Fruit fly (Drosophila melanogaster): ENCODE data around the gene mge.
A peak's percentile ranks its signal among the peaks of the same experiment; 100 is the strongest.

mge gene

DNA sequence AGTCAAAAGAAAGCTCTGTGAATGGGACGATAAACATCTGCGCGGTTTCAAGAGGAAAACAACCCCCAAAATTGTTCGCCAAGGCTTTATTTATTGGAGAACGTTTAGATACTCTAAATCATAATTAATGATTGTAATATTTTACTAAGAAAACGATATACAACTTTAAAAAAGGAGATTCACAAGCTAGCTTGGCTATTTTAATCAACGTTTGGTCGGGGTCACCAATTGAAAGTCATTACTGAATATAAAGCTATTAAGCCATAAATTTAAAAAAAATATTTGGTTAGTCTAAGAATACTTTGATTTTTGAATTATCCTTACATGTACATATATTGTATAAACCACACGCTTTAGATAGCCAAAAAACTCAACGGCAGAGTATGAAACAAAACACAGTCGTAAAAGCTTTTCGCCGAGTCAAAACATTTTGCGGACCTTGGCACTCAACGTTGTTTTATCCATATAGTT is 17.5 kb downstream of the mge start, which contains the start of gene Fie (continued):
- TF ChIP-seq Camta (GFP tag; optimal IDR thresholded peaks at IDR 0.05) (no peak), CG18764 (GFP tag; optimal IDR thresholded peaks at IDR 0.05) (no peak), CG6272 (GFP tag; IDR thresholded peaks at IDR 0.05) (no peak), CG8290 (GFP tag; optimal IDR thresholded peaks at IDR 0.05) (no peak), CG8290 (tag; optimal IDR thresholded peaks at IDR 0.05) (no peak), oc (tag; optimal IDR thresholded peaks at IDR 0.05) (no peak), fd102C (GFP tag; optimal IDR thresholded peaks at IDR 0.05) (no peak), HLH4C (GFP tag; IDR thresholded peaks at IDR 0.05; ENCODE audit: partially characterized antibody) (no peak), row (GFP tag; IDR thresholded peaks at IDR 0.05) (peak; percentile 82), lmd (GFP tag; IDR thresholded peaks at IDR 0.05) (peak; percentile 42; the same call in 1 of the 2 replicates), hkb (optimal IDR thresholded peaks at IDR 0.05) (no peak), hkb (GFP tag; IDR thresholded peaks at IDR 0.05) (peak; percentile 53), cas (GFP tag; IDR thresholded peaks at IDR 0.05) (0 out of 2 replicates have a peak, but pooled peaks have one; percentile 7), CoRest (tag; optimal IDR thresholded peaks at IDR 0.05) (peak; percentile 86), CG5953 (GFP tag; IDR thresholded peaks at IDR 0.05) (no peak), Ravus (GFP tag; IDR thresholded peaks at IDR 0.05) (no peak), slp2 (GFP tag; optimal IDR thresholded peaks at IDR 0.05) (no peak), CG4617 (GFP tag; optimal IDR thresholded peaks at IDR 0.05; ENCODE audit: borderline replicate concordance) (no peak), gem (tag; optimal IDR thresholded peaks at IDR 0.05) (peak; percentile 81), CG12155 (GFP tag; optimal IDR thresholded peaks at IDR 0.05) (peak; percentile 45), Six4 (GFP tag; optimal IDR thresholded peaks at IDR 0.05) (no peak), CTCF (GFP tag; optimal IDR thresholded peaks at IDR 0.05) (no peak), btn (GFP tag; optimal IDR thresholded peaks at IDR 0.05) (no peak), CG3065 (GFP tag; optimal IDR thresholded peaks at IDR 0.05) (no peak), CrebB (tag; optimal IDR thresholded peaks at IDR 0.05) (peak; percentile 28), gcm (GFP tag; optimal IDR thresholded peaks at IDR 0.05) (peak; percentile 13), CHES-1-like (GFP tag; optimal IDR thresholded peaks at IDR 0.05) (peak; percentile 28), ems (GFP tag; optimal IDR thresholded peaks at IDR 0.05) (peak; percentile 25), CG42726 (GFP tag; IDR thresholded peaks at IDR 0.05; ENCODE audit: partially characterized antibody) (no peak), CG2120 (GFP tag; optimal IDR thresholded peaks at IDR 0.05) (peak; percentile 86), ash1 (GFP tag; optimal IDR thresholded peaks at IDR 0.05) (no peak), vvl (GFP tag; IDR thresholded peaks at IDR 0.05) (peak; percentile 35; the same call in 1 of the 2 replicates), CG4404 (GFP tag; IDR thresholded peaks at IDR 0.05) (no peak), prd (optimal IDR thresholded peaks at IDR 0.05) (no peak), prd (GFP tag; IDR thresholded peaks at IDR 0.05) (peak; percentile 62; the same call in 2 of the 3 replicates), HmgZ (tag; optimal IDR thresholded peaks at IDR 0.05) (peak; percentile 43), Pdp1 (GFP tag; optimal IDR thresholded peaks at IDR 0.05) (peak; percentile 33 to 38), CG4707 (GFP tag; optimal IDR thresholded peaks at IDR 0.05) (no peak), CG30403 (GFP tag; optimal IDR thresholded peaks at IDR 0.05) (peak; percentile 71), CG2129 (GFP tag; IDR thresholded peaks at IDR 0.05; ENCODE audit: partially characterized antibody) (no peak), luna (GFP tag; optimal IDR thresholded peaks at IDR 0.05) (no peak), PHDP (tag; optimal IDR thresholded peaks at IDR 0.05) (peak; percentile 78), grau (tag; optimal IDR thresholded peaks at IDR 0.05) (peak; percentile 84), CG8388 (GFP tag; optimal IDR thresholded peaks at IDR 0.05) (peak; percentile 40), CG11085 (GFP tag; IDR thresholded peaks at IDR 0.05) (no peak), pnt (GFP tag; optimal IDR thresholded peaks at IDR 0.05) (no peak), Sin3A (optimal IDR thresholded peaks at IDR 0.05) (no peak), CG7372 (GFP tag; IDR thresholded peaks at IDR 0.05) (0 out of 2 replicates have a peak, but pooled peaks have one; percentile 16), ERR (GFP tag; optimal IDR thresholded peaks at IDR 0.05) (no peak), repo (GFP tag; optimal IDR thresholded peaks at IDR 0.05) (no peak), Eip74EF (GFP tag; optimal IDR thresholded peaks at IDR 0.05) (no peak), CG43689 (GFP tag; IDR thresholded peaks at IDR 0.05) (no peak), CG13624 (GFP tag; optimal IDR thresholded peaks at IDR 0.05) (peak; percentile 55)

Measured in whole organism, embryonic.